Worm (Caenorhabditis elegans) whole organism, L1 larva: ENCODE measurements around the gene gcy-1.
A peak's percentile ranks its signal among the peaks of the same experiment; 100 is the strongest.

Experiments used
- C04F5.9 ChIP-seq: sonication (generic microtip); optimal IDR thresholded peaks from 2 replicates; lab custom pipeline; 2016; ENCODE audit warnings: missing genetic modification characterization, missing compliant biosample characterization
- C34B4.2 ChIP-seq: sonication (generic microtip); optimal IDR thresholded peaks from 2 replicates; lab custom pipeline; 2017; ENCODE audit warnings: mild to moderate bottlenecking, missing genetic modification characterization, missing compliant biosample characterization
- F16B12.6 ChIP-seq: fragments of 150-350 bp; optimal IDR thresholded peaks from 2 replicates; lab custom pipeline; 2014; ENCODE audit warnings: missing biosample characterization, missing genetic modification characterization
- alr-1 ChIP-seq: fragments of 200-800 bp; sonication (Bioruptor generic); optimal IDR thresholded peaks from 2 replicates; lab custom pipeline; 2018; ENCODE audit warnings: borderline replicate concordance, mild to moderate bottlenecking, missing genetic modification characterization, missing compliant biosample characterization
- aly-2 ChIP-seq: fragments of 150-350 bp; optimal IDR thresholded peaks from 2 replicates; lab custom pipeline; 2014; ENCODE audit warnings: missing biosample characterization, missing genetic modification characterization
- ama-1 ChIP-seq: fragments of 150-350 bp; optimal IDR thresholded peaks from 2 replicates; lab custom pipeline; 2014
- ceh-90 ChIP-seq: sonication (generic microtip); optimal IDR thresholded peaks from 2 replicates; lab custom pipeline; 2016; ENCODE audit warnings: missing genetic modification characterization, missing compliant biosample characterization
- efl-1 ChIP-seq, 4 experiments: fragments of 150-350 bp; optimal IDR thresholded peaks in 3 of 4; peaks in 1 of 4; 1 replicate in 1 of 4; 2 replicates in 3 of 4; lab custom pipeline; 2014; ENCODE audit warnings: missing biosample characterization in 2 of 4, missing genetic modification characterization in 2 of 4, missing genetic modification reagents in 2 of 4
- egl-13 ChIP-seq: sonication (generic microtip); optimal IDR thresholded peaks from 2 replicates; lab custom pipeline; 2016; ENCODE audit warnings: missing genotype, missing genetic modification reagents, missing genetic modification characterization, missing compliant biosample characterization
- elt-2 ChIP-seq: sonication (generic microtip); optimal IDR thresholded peaks from 2 replicates; lab custom pipeline; 2016; ENCODE audit warnings: missing genetic modification characterization, mild to moderate bottlenecking, inconsistent platforms, missing compliant biosample characterization, missing genetic modification reagents
- elt-3 ChIP-seq, 6 experiments: fragments of 150-350 bp in 1 of 6; sonication (generic microtip); optimal IDR thresholded peaks; 2 replicates each; lab custom pipeline; 2017 to 2018; ENCODE audit warnings: missing biosample characterization in 6 of 6, missing genetic modification characterization in 6 of 6, inconsistent platforms in 1 of 6
- ets-5 ChIP-seq: fragments of 200-800 bp; sonication (Bioruptor generic); IDR thresholded peaks from 2 replicates; pipeline ENCODE4 v1.3.6; 2022; ENCODE audit warnings: missing genetic modification characterization, missing compliant biosample characterization
- fkh-10 ChIP-seq: sonication (generic microtip); optimal IDR thresholded peaks from 2 replicates; lab custom pipeline; 2017; ENCODE audit warnings: missing biosample characterization, missing genetic modification reagents, missing genetic modification characterization
- fkh-8 ChIP-seq: sonication (generic microtip); optimal IDR thresholded peaks from 2 replicates; lab custom pipeline; 2016; ENCODE audit warnings: mild to moderate bottlenecking, missing genetic modification characterization, missing compliant biosample characterization
- fos-1 ChIP-seq: fragments of 150-350 bp; optimal IDR thresholded peaks from 2 replicates; lab custom pipeline; 2014; ENCODE audit warnings: missing biosample characterization, missing genetic modification characterization
- grh-1 ChIP-seq: fragments of 200-800 bp; sonication (Bioruptor generic); IDR thresholded peaks from 2 replicates; pipeline ENCODE4 v1.3.6; 2022; ENCODE audit warnings: missing genetic modification reagents, missing genetic modification characterization, missing compliant biosample characterization
- irx-1 ChIP-seq: sonication (generic microtip); optimal IDR thresholded peaks from 2 replicates; lab custom pipeline; 2016; ENCODE audit warnings: missing genetic modification characterization, missing compliant biosample characterization
- jun-1 ChIP-seq: fragments of 150-350 bp; optimal IDR thresholded peaks from 2 replicates; lab custom pipeline; 2014; ENCODE audit warnings: missing biosample characterization, missing genetic modification reagents, missing genetic modification characterization
- lin-13 ChIP-seq: fragments of 150-350 bp; optimal IDR thresholded peaks from 2 replicates; lab custom pipeline; 2014; ENCODE audit warnings: missing biosample characterization, missing genetic modification reagents, missing genetic modification characterization
- lin-14 ChIP-seq: fragments of 200-800 bp; sonication (Bioruptor generic); optimal IDR thresholded peaks from 2 replicates; lab custom pipeline; 2018; ENCODE audit warnings: mild to moderate bottlenecking, missing genetic modification characterization, moderate library complexity, missing compliant biosample characterization
- lin-15B ChIP-seq: fragments of 150-350 bp; sonication (generic microtip); optimal IDR thresholded peaks from 3 replicates; lab custom pipeline; 2014; ENCODE audit warnings: missing biosample characterization, missing genetic modification characterization
- lin-35 ChIP-seq, 2 experiments: fragments of 150-350 bp; optimal IDR thresholded peaks; 2 replicates each; lab custom pipeline; 2014; ENCODE audit warnings: missing biosample characterization in 2 of 2, missing genetic modification characterization in 2 of 2, missing genetic modification reagents in 2 of 2
- lin-39 ChIP-seq: fragments of 150-350 bp; optimal IDR thresholded peaks from 2 replicates; lab custom pipeline; 2014; ENCODE audit warnings: missing biosample characterization, missing genetic modification reagents, missing genetic modification characterization
- lsy-2 ChIP-seq, 2 experiments: fragments of 150-350 bp; optimal IDR thresholded peaks; 2 replicates each; lab custom pipeline; 2014; ENCODE audit warnings: missing biosample characterization in 2 of 2, missing genetic modification characterization in 2 of 2
- mab-9 ChIP-seq: fragments of 200-800 bp; sonication (Bioruptor generic); IDR thresholded peaks from 2 replicates; pipeline ENCODE4 v1.3.6; 2022; ENCODE audit warnings: missing genetic modification reagents, missing genetic modification characterization, missing compliant biosample characterization
- mdl-1 ChIP-seq, 2 experiments: fragments of 150-350 bp; optimal IDR thresholded peaks; 2 replicates each; lab custom pipeline; 2014 to 2017; ENCODE audit warnings: missing biosample characterization in 2 of 2, missing genetic modification characterization in 2 of 2, inconsistent platforms in 1 of 2
- nhr-11 ChIP-seq: fragments of 150-350 bp; optimal IDR thresholded peaks from 2 replicates; lab custom pipeline; 2014; ENCODE audit warnings: missing biosample characterization, missing genetic modification characterization
- nhr-237 ChIP-seq: fragments of 150-350 bp; optimal IDR thresholded peaks from 2 replicates; lab custom pipeline; 2014; ENCODE audit warnings: missing biosample characterization, missing genetic modification characterization
- nhr-85 ChIP-seq: sonication (generic microtip); peaks from one replicate; lab custom pipeline; 2016; ENCODE audit warnings: missing genetic modification characterization, inconsistent platforms, missing compliant biosample characterization
- nhr-90 ChIP-seq: sonication (generic microtip); optimal IDR thresholded peaks from 2 replicates; lab custom pipeline; 2016; ENCODE audit warnings: mild to moderate bottlenecking, missing genetic modification characterization, missing compliant biosample characterization; ENCODE audit not compliant: poor library complexity
- pag-3 ChIP-seq: sonication (generic microtip); optimal IDR thresholded peaks from 2 replicates; lab custom pipeline; 2017; ENCODE audit warnings: missing genetic modification characterization, mild to moderate bottlenecking, missing compliant biosample characterization, antibody characterized with exemption, borderline replicate concordance; ENCODE audit not compliant: insufficient read depth
- skn-1 ChIP-seq: fragments of 150-350 bp; optimal IDR thresholded peaks from 2 replicates; lab custom pipeline; 2014; ENCODE audit warnings: missing biosample characterization, missing genetic modification characterization
- snpc-4 ChIP-seq: fragments of 150-350 bp; optimal IDR thresholded peaks from 2 replicates; lab custom pipeline; 2014; ENCODE audit warnings: missing biosample characterization, missing genetic modification characterization
- sox-4 ChIP-seq: sonication (generic microtip); optimal IDR thresholded peaks from 2 replicates; lab custom pipeline; 2016; ENCODE audit warnings: missing genetic modification characterization, missing compliant biosample characterization
- sup-37 ChIP-seq: fragments of 200-800 bp; sonication (Bioruptor generic); optimal IDR thresholded peaks from 2 replicates; lab custom pipeline; 2018; ENCODE audit warnings: mild to moderate bottlenecking, missing genetic modification characterization, missing compliant biosample characterization
- unc-30 ChIP-seq: sonication (generic microtip); optimal IDR thresholded peaks from 2 replicates; lab custom pipeline; 2017; ENCODE audit warnings: missing biosample characterization, missing genetic modification characterization
- unc-62 ChIP-seq: fragments of 150-350 bp; optimal IDR thresholded peaks from 2 replicates; lab custom pipeline; 2014; ENCODE audit warnings: missing biosample characterization, missing genetic modification reagents, missing genetic modification characterization
- vab-15 ChIP-seq: sonication (generic microtip); optimal IDR thresholded peaks from 2 replicates; lab custom pipeline; 2017; ENCODE audit warnings: missing genotype, mild to moderate bottlenecking, missing genetic modification characterization, missing compliant biosample characterization
- zag-1 ChIP-seq: fragments of 150-350 bp; optimal IDR thresholded peaks from 2 replicates; lab custom pipeline; 2014; ENCODE audit warnings: missing biosample characterization, missing genetic modification characterization

The gcy-1 gene

ce11 chrII:9544386-9544785 lies 27.6 kb upstream of the gcy-1 start, which contains the start of gene sra-7:
sra-7 (plus strand) TSS chrII:9544686.
- no peak for TF ChIP-seq elt-3 (tag; optimal IDR thresholded peaks at IDR 0.05; lab: Kevin White, UChicago)
- TF ChIP-seq fkh-8 (tag; lab: Kevin White, UChicago), result peak; percentile 10
- no peak for TF ChIP-seq efl-1 (optimal IDR thresholded peaks at IDR 0.05; lab: Kevin White, UChicago)
- no peak for TF ChIP-seq efl-1 (GFP tag; optimal IDR thresholded peaks at IDR 0.05 in 1 of 2; lab: Kevin White, UChicago)
- no peak for TF ChIP-seq pag-3 (tag; lab: Kevin White, UChicago)
- TF ChIP-seq F16B12.6 (tag; lab: Kevin White, UChicago), result no peak
- TF ChIP-seq lin-13 (GFP tag; lab: Kevin White, UChicago), result no peak
- TF ChIP-seq fkh-10, result no peak
- no peak for TF ChIP-seq unc-30 (tag; lab: Kevin White, UChicago)

DNA sequence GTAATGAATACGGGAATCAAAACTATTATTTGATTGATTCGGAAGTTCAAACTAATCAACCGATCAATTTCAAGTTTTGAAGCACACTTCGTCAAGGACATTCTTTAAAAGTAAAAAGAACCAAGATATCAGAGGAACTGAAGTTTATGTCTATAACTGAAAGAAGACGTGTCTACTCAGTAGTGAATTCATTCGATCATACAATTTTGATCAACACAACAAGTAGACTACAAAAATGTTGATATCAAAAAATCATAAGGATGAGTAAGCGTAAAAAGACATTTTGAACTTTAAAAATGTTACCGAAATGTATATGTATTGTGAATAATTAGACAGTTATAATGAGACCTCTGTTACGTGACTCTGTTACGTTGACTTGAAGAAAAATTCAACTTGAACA lies 26.0 kb upstream of the gcy-1 start, which contains the start of gene sra-4:
Gene sra-4, minus strand, starts transcription at position 101 of the 400 bp plus-strand sequence.
- TF ChIP-seq aly-2 (no peak), grh-1 (GFP tag; lab: Robert Waterston, UW) (no peak), C34B4.2 (tag; lab: Kevin White, UChicago) (no peak), nhr-85 (tag; lab: Kevin White, UChicago) (no peak), sup-37 (no peak), unc-62 (GFP tag; lab: Kevin White, UChicago) (no peak), lin-14 (GFP tag; lab: Kevin White, UChicago) (no peak), lsy-2 (tag; optimal IDR thresholded peaks at IDR 0.05; lab: Kevin White, UChicago) (no peak)

DNA sequence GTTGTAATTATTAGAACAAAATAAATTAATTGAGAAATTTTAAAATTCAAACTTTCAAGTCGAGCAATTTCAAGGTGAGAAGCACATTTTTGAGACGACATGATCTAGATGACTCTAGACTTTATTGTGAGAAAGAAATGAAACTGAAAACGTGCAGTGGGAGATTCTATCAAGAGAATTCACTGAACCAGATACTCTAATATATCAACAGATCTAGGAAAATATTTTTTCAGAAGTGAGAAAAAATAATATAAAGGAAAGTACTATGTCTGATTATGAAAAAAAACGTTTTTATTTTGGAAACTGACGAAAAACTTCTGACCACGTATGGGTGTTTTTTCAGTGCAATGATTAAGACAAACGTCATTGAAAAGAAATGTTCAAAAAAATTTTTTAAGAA lies 24.0 kb upstream of the gcy-1 start, which contains the start of gene sra-3:
Gene sra-3, minus strand, starts transcription at position 101 of the 400 bp plus-strand sequence.
- TF ChIP-seq alr-1 (tag; lab: Kevin White, UChicago) (no peak), mab-9 (GFP tag; lab: Robert Waterston, UW) (no peak), aly-2 (no peak), C04F5.9 (tag; lab: Kevin White, UChicago) (no peak), lsy-2 (tag; optimal IDR thresholded peaks at IDR 0.05; lab: Kevin White, UChicago) (no peak), zag-1 (tag; lab: Kevin White, UChicago) (no peak), jun-1 (no peak), nhr-11 (no peak), ets-5 (GFP tag; lab: Robert Waterston, UW) (no peak), vab-15 (tag; lab: Kevin White, UChicago) (no peak), mdl-1 (tag; optimal IDR thresholded peaks at IDR 0.05; lab: Kevin White, UChicago) (no peak)

- TF ChIP-seq nhr-90 (tag; lab: Kevin White, UChicago), result no peak
- TF ChIP-seq egl-13, result no peak
- TF ChIP-seq ceh-90 (tag; lab: Kevin White, UChicago), result no peak
- TF ChIP-seq lin-39 (tag; lab: Kevin White, UChicago), result no peak
- no peak for TF ChIP-seq lin-35 (GFP tag; optimal IDR thresholded peaks at IDR 0.05; lab: Kevin White, UChicago)
- no peak for TF ChIP-seq efl-1 (optimal IDR thresholded peaks at IDR 0.05; lab: Kevin White, UChicago)
- TF ChIP-seq efl-1 (GFP tag; optimal IDR thresholded peaks at IDR 0.05 in 1 of 2; lab: Kevin White, UChicago), result no peak
- no peak for TF ChIP-seq fos-1 (tag; lab: Kevin White, UChicago)
- TF ChIP-seq vab-15 (tag; lab: Kevin White, UChicago), result no peak
- TF ChIP-seq ama-1 (lab: Kevin White, UChicago), result no peak
- TF ChIP-seq irx-1 (tag; lab: Kevin White, UChicago), result no peak
- TF ChIP-seq unc-62 (GFP tag; lab: Kevin White, UChicago), result no peak
- no peak for TF ChIP-seq snpc-4
- TF ChIP-seq nhr-237, result no peak
- no peak for TF ChIP-seq skn-1 (tag; lab: Kevin White, UChicago)
- no peak for TF ChIP-seq lin-15B (tag; lab: Kevin White, UChicago)
- TF ChIP-seq sox-4 (tag; lab: Kevin White, UChicago), result no peak
- TF ChIP-seq elt-2 (tag; lab: Kevin White, UChicago), result no peak
Measured at ce11 chrII:9537429-9537828, 20.7 kb upstream of the gcy-1 start, which contains the start of gene sra-8. sra-8 (plus strand) TSS chrII:9537729.
